Fruit fly (Drosophila melanogaster): ENCODE measurements around the gene KFase.

KFase gene

dm6 chr2L:6490783-6491249 lies 2.3 kb upstream of the KFase start, which contains the start of the genes Phf5a and CG31638:
Gene Phf5a (minus strand): TSS chr2L:6490843.
Gene CG31638 (plus strand): TSS chr2L:6491061.
- TF ChIP-seq brk (GFP tag; optimal IDR thresholded peaks at IDR 0.05) (no peak), sage (GFP tag; optimal IDR thresholded peaks at IDR 0.05) (no peak), h (GFP tag; optimal IDR thresholded peaks at IDR 0.05) (peak; percentile 43), lola (GFP tag; optimal IDR thresholded peaks at IDR 0.05) (no peak), Abd-B (GFP tag; optimal IDR thresholded peaks at IDR 0.05) (no peak), sv (GFP tag; optimal IDR thresholded peaks at IDR 0.05) (peak; percentile 67), CrebA (GFP tag; optimal IDR thresholded peaks at IDR 0.05; ENCODE audit: borderline replicate concordance) (no peak), Hr78 (GFP tag; optimal IDR thresholded peaks at IDR 0.05) (no peak), tai (GFP tag; optimal IDR thresholded peaks at IDR 0.05) (no peak), Dif (GFP tag; optimal IDR thresholded peaks at IDR 0.05; ENCODE audit: partially characterized antibody) (no peak), Sp1 (GFP tag; optimal IDR thresholded peaks at IDR 0.05) (peak; percentile 93), jim (GFP tag; optimal IDR thresholded peaks at IDR 0.05) (no peak), fru (GFP tag; optimal IDR thresholded peaks at IDR 0.05) (no peak), dmrt93B (GFP tag; optimal IDR thresholded peaks at IDR 0.05) (peak; percentile 89), Mio (GFP tag; optimal IDR thresholded peaks at IDR 0.05) (peak; percentile 7), Hnf4 (GFP tag; optimal IDR thresholded peaks at IDR 0.05) (no peak), Rel (GFP tag; optimal IDR thresholded peaks at IDR 0.05) (no peak), Rel (tag; optimal IDR thresholded peaks at IDR 0.05) (peak; percentile 41), psq (GFP tag; optimal IDR thresholded peaks at IDR 0.05) (peak; percentile 75), CG32264 (GFP tag; optimal IDR thresholded peaks at IDR 0.05) (no peak), foxo (GFP tag; optimal IDR thresholded peaks at IDR 0.05) (peak in 1 of 2 experiments; percentile 70), Hr83 (GFP tag; optimal IDR thresholded peaks at IDR 0.05; ENCODE audit: poor library complexity, severe bottlenecking) (no peak), pan (optimal IDR thresholded peaks at IDR 0.05) (no peak), dl (GFP tag; optimal IDR thresholded peaks at IDR 0.05; ENCODE audit: insufficient read depth in 1 of 2, partially characterized antibody in 2 of 2) (no peak), br (GFP tag; optimal IDR thresholded peaks at IDR 0.05) (peak; percentile 85), GATAd (GFP tag; optimal IDR thresholded peaks at IDR 0.05) (peak; percentile 76), rgr (GFP tag; optimal IDR thresholded peaks at IDR 0.05) (peak; percentile 80), CG9705 (GFP tag; optimal IDR thresholded peaks at IDR 0.05) (peak; percentile 86), ey (GFP tag; optimal IDR thresholded peaks at IDR 0.05) (peak; percentile 87), Jra (GFP tag; optimal IDR thresholded peaks at IDR 0.05) (peak; percentile 79), Vsx2 (GFP tag; optimal IDR thresholded peaks at IDR 0.05; ENCODE audit: partially characterized antibody) (no peak), dsf (GFP tag; optimal IDR thresholded peaks at IDR 0.05; ENCODE audit: borderline replicate concordance) (peak; percentile 77), N (GFP tag; optimal IDR thresholded peaks at IDR 0.05) (no peak), OdsH (GFP tag; optimal IDR thresholded peaks at IDR 0.05) (peak; percentile 92), Dfd (GFP tag; optimal IDR thresholded peaks at IDR 0.05) (no peak), Myc (optimal IDR thresholded peaks at IDR 0.05) (no peak), usp (GFP tag; optimal IDR thresholded peaks at IDR 0.05) (no peak), HLH106 (tag; optimal IDR thresholded peaks at IDR 0.05) (peak; percentile 96), woc (GFP tag; optimal IDR thresholded peaks at IDR 0.05) (no peak)

- TF ChIP-seq woc (GFP tag; optimal IDR thresholded peaks at IDR 0.05) (no peak), N (GFP tag; optimal IDR thresholded peaks at IDR 0.05) (peak; percentile 65), h (GFP tag; optimal IDR thresholded peaks at IDR 0.05) (peak; percentile 40), br (GFP tag; optimal IDR thresholded peaks at IDR 0.05) (peak; percentile 6), Rel (GFP tag; optimal IDR thresholded peaks at IDR 0.05) (no peak), Rel (tag; optimal IDR thresholded peaks at IDR 0.05) (peak; percentile 16), Sp1 (GFP tag; optimal IDR thresholded peaks at IDR 0.05) (peak; percentile 8), tai (GFP tag; optimal IDR thresholded peaks at IDR 0.05) (no peak), dl (GFP tag; optimal IDR thresholded peaks at IDR 0.05; ENCODE audit: insufficient read depth in 1 of 2, partially characterized antibody in 2 of 2) (peak in 1 of 2 experiments; percentile 54), CrebA (GFP tag; optimal IDR thresholded peaks at IDR 0.05; ENCODE audit: borderline replicate concordance) (no peak), Myc (optimal IDR thresholded peaks at IDR 0.05) (peak; percentile 84), rgr (GFP tag; optimal IDR thresholded peaks at IDR 0.05) (peak; percentile 29), Hr83 (GFP tag; optimal IDR thresholded peaks at IDR 0.05; ENCODE audit: poor library complexity, severe bottlenecking) (peak; percentile 59), sage (GFP tag; optimal IDR thresholded peaks at IDR 0.05) (no peak), GATAd (GFP tag; optimal IDR thresholded peaks at IDR 0.05) (no peak), Jra (GFP tag; optimal IDR thresholded peaks at IDR 0.05) (no peak), OdsH (GFP tag; optimal IDR thresholded peaks at IDR 0.05) (peak; percentile 0), Abd-B (GFP tag; optimal IDR thresholded peaks at IDR 0.05) (no peak), fru (GFP tag; optimal IDR thresholded peaks at IDR 0.05) (peak; percentile 3), foxo (GFP tag; optimal IDR thresholded peaks at IDR 0.05) (peak in 1 of 2 experiments; percentile 28), Dif (GFP tag; optimal IDR thresholded peaks at IDR 0.05; ENCODE audit: partially characterized antibody) (no peak), psq (GFP tag; optimal IDR thresholded peaks at IDR 0.05) (no peak)
These were observed 7.2 kb downstream of the KFase start for dm6 chr2L:6481310-6481738.
